Fruit fly (Drosophila melanogaster) whole organism, pupa: ENCODE results near the gene CG10469.

ENCODE experiments used
- CG10348 ChIP-seq: fragments of 200-800 bp; sonication (Bioruptor generic); IDR thresholded peaks from 2 replicates; pipeline ENCODE4 v1.3.6; 2022; ENCODE audit warnings: missing biosample characterization, missing genetic modification characterization
- CG12605 ChIP-seq: fragments of 200-800 bp; sonication (Bioruptor generic); IDR thresholded peaks from 2 replicates; pipeline ENCODE4 v1.3.6; 2022; ENCODE audit warnings: missing biosample characterization, missing genetic modification characterization
- CG13204 ChIP-seq: fragments of 200-800 bp; sonication (Bioruptor generic); optimal IDR thresholded peaks from 2 replicates; lab custom pipeline; 2018; ENCODE audit warnings: missing biosample characterization, mild to moderate bottlenecking, missing genetic modification characterization, moderate library complexity
- CG14655 ChIP-seq: fragments of 200-800 bp; sonication (Bioruptor generic); optimal IDR thresholded peaks from 3 replicates; lab custom pipeline; 2017; ENCODE audit warnings: mild to moderate bottlenecking, missing biosample characterization, missing genetic modification reagents, missing genetic modification characterization
- CG15710 ChIP-seq: fragments of 200-800 bp; sonication (Bioruptor generic); optimal IDR thresholded peaks from 2 replicates; lab custom pipeline; 2018; ENCODE audit warnings: missing biosample characterization, mild to moderate bottlenecking, missing genetic modification characterization, moderate library complexity
- CG17806 ChIP-seq: fragments of 200-800 bp; sonication (Bioruptor generic); optimal IDR thresholded peaks from 2 replicates; lab custom pipeline; 2018; ENCODE audit warnings: missing biosample characterization, mild to moderate bottlenecking, missing genetic modification characterization, moderate library complexity
- CG32121 ChIP-seq: fragments of 200-800 bp; sonication (Bioruptor generic); IDR thresholded peaks from 2 replicates; pipeline ENCODE4 v1.3.6; 2022; ENCODE audit warnings: missing biosample characterization, missing genetic modification characterization
- CG34367 ChIP-seq: fragments of 200-800 bp; sonication (Bioruptor generic); optimal IDR thresholded peaks from 2 replicates; lab custom pipeline; 2018; ENCODE audit warnings: missing biosample characterization, mild to moderate bottlenecking, missing genetic modification characterization
- CG4496 ChIP-seq: fragments of 200-800 bp; sonication (Bioruptor generic); IDR thresholded peaks from 3 replicates; pipeline ENCODE4 v1.3.6; 2022; ENCODE audit warnings: missing biosample characterization, missing genetic modification characterization
- CG8159 ChIP-seq: fragments of 200-800 bp; sonication (Bioruptor generic); optimal IDR thresholded peaks from 3 replicates; lab custom pipeline; 2018; ENCODE audit warnings: missing biosample characterization, mild to moderate bottlenecking, missing genetic modification characterization, moderate library complexity
- CG8301 ChIP-seq: fragments of 200-800 bp; sonication (Bioruptor generic); optimal IDR thresholded peaks from 2 replicates; lab custom pipeline; 2018; ENCODE audit warnings: missing biosample characterization, mild to moderate bottlenecking, missing genetic modification characterization
- CG9948 ChIP-seq: fragments of 200-800 bp; sonication (Bioruptor generic); optimal IDR thresholded peaks from 2 replicates; lab custom pipeline; 2018; ENCODE audit warnings: missing biosample characterization, mild to moderate bottlenecking, missing genetic modification characterization, moderate library complexity
- D1 ChIP-seq: fragments of 200-800 bp; sonication (Bioruptor generic); optimal IDR thresholded peaks from 2 replicates; lab custom pipeline; 2018; ENCODE audit warnings: missing biosample characterization, mild to moderate bottlenecking, missing genetic modification characterization, moderate library complexity
- EcR ChIP-seq: fragments of 200-800 bp; sonication (Bioruptor generic); optimal IDR thresholded peaks from 3 replicates; lab custom pipeline; 2019; ENCODE audit warnings: missing biosample characterization, missing genetic modification characterization, mild to moderate bottlenecking, moderate library complexity, missing genetic modification reagents
- Ets98B ChIP-seq: fragments of 200-800 bp; sonication (Bioruptor generic); IDR thresholded peaks from 2 replicates; pipeline ENCODE4 v1.3.6; 2022; ENCODE audit warnings: missing biosample characterization, missing genetic modification characterization
- Pif1A ChIP-seq: fragments of 200-800 bp; sonication (Bioruptor generic); optimal IDR thresholded peaks from 3 replicates; lab custom pipeline; 2016; ENCODE audit warnings: missing biosample characterization, missing genetic modification characterization
- Pif1B ChIP-seq: fragments of 200-800 bp; sonication (Bioruptor generic); optimal IDR thresholded peaks from 3 replicates; lab custom pipeline; 2016; ENCODE audit warnings: missing biosample characterization, missing genetic modification characterization
- Snoo ChIP-seq: fragments of 200-800 bp; sonication (Bioruptor generic); optimal IDR thresholded peaks from 3 replicates; lab custom pipeline; 2017; ENCODE audit warnings: missing biosample characterization, mild to moderate bottlenecking, missing genetic modification characterization, inconsistent platforms
- fd96Ca ChIP-seq: fragments of 200-800 bp; sonication (Bioruptor generic); IDR thresholded peaks from 3 replicates; pipeline ENCODE4 v1.3.6; 2022; ENCODE audit warnings: missing biosample characterization, missing genetic modification characterization
- gl ChIP-seq: fragments of 200-800 bp; sonication (Bioruptor generic); optimal IDR thresholded peaks from 2 replicates; lab custom pipeline; 2018; ENCODE audit warnings: missing biosample characterization, mild to moderate bottlenecking, missing genetic modification characterization
- rn ChIP-seq: fragments of 200-800 bp; sonication (Bioruptor generic); IDR thresholded peaks from 2 replicates; pipeline ENCODE4 v1.3.6; 2022; ENCODE audit warnings: missing biosample characterization, missing genetic modification characterization

The CG10469 gene

dm6 chr3L:6085157-6085556 lies 8.0 kb downstream of the CG10469 start:
- peak; percentile 61 for TF ChIP-seq CG34367
- no peak for TF ChIP-seq CG8301 (tag; lab: Kevin White, UChicago)
- peak; percentile 40 for TF ChIP-seq CG14655 (GFP tag; lab: Kevin White, UChicago)
- peak; percentile 70 for TF ChIP-seq CG15710 (tag; lab: Kevin White, UChicago)
- TF ChIP-seq CG13204 (GFP tag; lab: Kevin White, UChicago) = peak; percentile 14
- TF ChIP-seq CG8159 (tag; lab: Kevin White, UChicago) = peak; percentile 67
- peak; percentile 31 for TF ChIP-seq CG17806 (tag; lab: Kevin White, UChicago)
- no peak for TF ChIP-seq CG12605 (GFP tag; lab: Robert Waterston, UW)
- TF ChIP-seq Snoo (tag; lab: Kevin White, UChicago) = no peak
- TF ChIP-seq D1 = peak; percentile 34
- TF ChIP-seq rn (GFP tag; lab: Robert Waterston, UW) = no peak
- no peak for TF ChIP-seq Ets98B (GFP tag; lab: Robert Waterston, UW)
- no peak for TF ChIP-seq EcR (GFP tag; lab: Kevin White, UChicago)
- TF ChIP-seq CG32121 (GFP tag; lab: Robert Waterston, UW) = no peak
- peak; percentile 74 for TF ChIP-seq Pif1B
- no peak for TF ChIP-seq CG10348 (GFP tag; lab: Robert Waterston, UW)
- TF ChIP-seq CG9948 (tag; lab: Kevin White, UChicago) = peak; percentile 55
- TF ChIP-seq gl (tag; lab: Kevin White, UChicago) = no peak
- TF ChIP-seq CG4496 (GFP tag; lab: Robert Waterston, UW) = no peak
- TF ChIP-seq Pif1A (GFP tag; lab: Kevin White, UChicago) = peak; percentile 57
- TF ChIP-seq fd96Ca = no peak

DNA sequence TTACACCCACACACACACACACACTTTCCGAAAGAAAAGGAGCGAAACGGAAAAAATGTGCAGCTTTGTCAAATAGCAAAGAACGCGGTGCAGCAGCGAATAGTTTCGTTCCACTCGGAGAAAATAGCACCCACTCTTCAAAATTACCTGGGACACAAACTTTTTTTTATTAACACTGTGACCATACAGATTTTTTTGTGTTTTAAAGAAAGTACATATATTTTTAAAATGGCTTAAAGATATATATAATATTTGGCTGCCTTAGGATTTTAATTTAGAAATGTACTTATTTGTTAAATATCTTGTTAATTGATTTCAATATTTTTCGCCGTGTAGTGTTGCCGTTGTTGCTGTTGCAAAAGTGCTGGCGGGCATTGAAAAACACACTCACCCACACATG lies 8.7 kb downstream of the CG10469 start:
- peak; percentile 10 for TF ChIP-seq Pif1B
- peak; percentile 49 for TF ChIP-seq CG8159 (tag; lab: Kevin White, UChicago)
- TF ChIP-seq D1 = no peak
- TF ChIP-seq CG10348 (GFP tag; lab: Robert Waterston, UW) = no peak
- TF ChIP-seq CG17806 (tag; lab: Kevin White, UChicago) = peak; percentile 28
- TF ChIP-seq CG8301 (tag; lab: Kevin White, UChicago) = peak; percentile 64
- peak; percentile 15 for TF ChIP-seq CG34367
- TF ChIP-seq CG14655 (GFP tag; lab: Kevin White, UChicago) = peak; percentile 67
- TF ChIP-seq CG15710 (tag; lab: Kevin White, UChicago) = peak; percentile 39
- no peak for TF ChIP-seq fd96Ca
- TF ChIP-seq gl (tag; lab: Kevin White, UChicago) = no peak
- no peak for TF ChIP-seq rn (GFP tag; lab: Robert Waterston, UW)
- TF ChIP-seq CG12605 (GFP tag; lab: Robert Waterston, UW) = peak; percentile 53
- TF ChIP-seq Ets98B (GFP tag; lab: Robert Waterston, UW) = no peak
- no peak for TF ChIP-seq CG13204 (GFP tag; lab: Kevin White, UChicago)
- TF ChIP-seq Snoo (tag; lab: Kevin White, UChicago) = no peak
- TF ChIP-seq EcR (GFP tag; lab: Kevin White, UChicago) = no peak
- TF ChIP-seq CG32121 (GFP tag; lab: Robert Waterston, UW) = peak; percentile 48; the same call in 1 of the 2 replicates
- TF ChIP-seq Pif1A (GFP tag; lab: Kevin White, UChicago) = peak; percentile 6
- TF ChIP-seq CG4496 (GFP tag; lab: Robert Waterston, UW) = no peak; the same call in 2 of the 3 replicates
- peak; percentile 62 for TF ChIP-seq CG9948 (tag; lab: Kevin White, UChicago)
- TF ChIP-seq, all 21 proteins: peak for 11

- TF ChIP-seq fd96Ca (no peak), CG8159 (tag; lab: Kevin White, UChicago) (no peak), Pif1B (no peak), Snoo (tag; lab: Kevin White, UChicago) (no peak), gl (tag; lab: Kevin White, UChicago) (no peak), Ets98B (GFP tag; lab: Robert Waterston, UW) (no peak), CG9948 (tag; lab: Kevin White, UChicago) (no peak), rn (GFP tag; lab: Robert Waterston, UW) (no peak), CG15710 (tag; lab: Kevin White, UChicago) (no peak), CG34367 (no peak), CG12605 (GFP tag; lab: Robert Waterston, UW) (no peak)
These were observed 10.6 kb downstream of the CG10469 start, which contains the start of gene CG13293 for dm6 chr3L:6082561-6082960. Gene CG13293, plus strand, starts transcription at chr3L:6082883.

DNA sequence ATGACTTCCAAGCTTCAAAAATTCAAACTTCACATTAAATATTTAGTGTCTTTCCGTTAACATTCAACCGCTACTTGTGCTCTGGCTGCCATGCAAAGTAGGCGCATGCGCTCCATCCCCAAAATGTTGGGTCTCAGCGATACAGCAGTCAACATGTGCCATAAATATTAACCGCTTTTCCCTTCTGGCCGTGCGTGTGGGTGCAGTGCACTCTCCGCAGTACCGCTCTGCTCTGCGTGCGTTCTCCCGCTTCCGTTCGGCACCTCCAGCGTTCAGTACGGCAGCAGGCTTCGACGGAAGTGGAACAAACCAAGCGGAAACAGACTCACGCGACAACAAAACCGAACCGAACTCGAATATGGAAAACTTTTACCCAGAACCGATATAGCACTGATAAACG lies 16.7 kb downstream of the CG10469 start, which contains the start of gene ssp6:
TSS of gene ssp6 (plus strand) at position 294 of the 400 bp plus-strand sequence.
- TF ChIP-seq CG13204 (GFP tag; lab: Kevin White, UChicago) (peak; percentile 72), gl (tag; lab: Kevin White, UChicago) (no peak)

dm6 chr3L:6074975-6075692 lies 18.0 kb downstream of the CG10469 start, which contains the start of the genes CG13295 and CG6610:
Gene CG13295, minus strand, starts transcription at chr3L:6075245.
Gene CG6610, plus strand, starts transcription at chr3L:6075536.
- no peak for TF ChIP-seq gl (tag; lab: Kevin White, UChicago)
- no peak for TF ChIP-seq Ets98B (GFP tag; lab: Robert Waterston, UW)
- TF ChIP-seq Pif1B = no peak
- TF ChIP-seq Snoo (tag; lab: Kevin White, UChicago) = peak; percentile 41
- peak; percentile 69 for TF ChIP-seq CG15710 (tag; lab: Kevin White, UChicago)
- TF ChIP-seq EcR (GFP tag; lab: Kevin White, UChicago) = no peak
- TF ChIP-seq CG17806 (tag; lab: Kevin White, UChicago) = peak; percentile 29
- peak; percentile 53 for TF ChIP-seq CG14655 (GFP tag; lab: Kevin White, UChicago)
- peak; percentile 27 for TF ChIP-seq CG8301 (tag; lab: Kevin White, UChicago)
- TF ChIP-seq fd96Ca = no peak
- TF ChIP-seq CG9948 (tag; lab: Kevin White, UChicago) = no peak
- TF ChIP-seq CG34367 = peak; percentile 32
- peak; percentile 69 for TF ChIP-seq CG8159 (tag; lab: Kevin White, UChicago)
- TF ChIP-seq CG32121 (GFP tag; lab: Robert Waterston, UW) = no peak; the same call in 1 of the 2 replicates
- TF ChIP-seq, all 21 proteins: peak for 7
